Worm (Caenorhabditis elegans) whole organism, L1 larva: ENCODE measurements around the gene rps-23.

Experiments used
- isw-1 ChIP-seq: fragments of 200-800 bp; sonication (Bioruptor generic); IDR thresholded peaks from 2 replicates; pipeline ENCODE4 v1.3.6; 2022; ENCODE audit warnings: missing genetic modification characterization, missing compliant biosample characterization
- lin-39 ChIP-seq: fragments of 150-350 bp; optimal IDR thresholded peaks from 2 replicates; lab custom pipeline; 2014; ENCODE audit warnings: missing biosample characterization, missing genetic modification reagents, missing genetic modification characterization
- lsy-2 ChIP-seq, 2 experiments: fragments of 150-350 bp; optimal IDR thresholded peaks; 2 replicates each; lab custom pipeline; 2014; ENCODE audit warnings: missing biosample characterization in 2 of 2, missing genetic modification characterization in 2 of 2
- nhr-12 ChIP-seq: sonication (generic microtip); optimal IDR thresholded peaks from 2 replicates; lab custom pipeline; 2017; ENCODE audit warnings: missing biosample characterization, missing genetic modification characterization
- pqm-1 ChIP-seq: sonication (generic microtip); optimal IDR thresholded peaks from 3 replicates; lab custom pipeline; 2017; ENCODE audit warnings: missing biosample characterization, missing genetic modification characterization
- snu-23 ChIP-seq: sonication (generic microtip); optimal IDR thresholded peaks from 2 replicates; lab custom pipeline; 2016; ENCODE audit warnings: missing genetic modification characterization, missing compliant biosample characterization

DNA sequence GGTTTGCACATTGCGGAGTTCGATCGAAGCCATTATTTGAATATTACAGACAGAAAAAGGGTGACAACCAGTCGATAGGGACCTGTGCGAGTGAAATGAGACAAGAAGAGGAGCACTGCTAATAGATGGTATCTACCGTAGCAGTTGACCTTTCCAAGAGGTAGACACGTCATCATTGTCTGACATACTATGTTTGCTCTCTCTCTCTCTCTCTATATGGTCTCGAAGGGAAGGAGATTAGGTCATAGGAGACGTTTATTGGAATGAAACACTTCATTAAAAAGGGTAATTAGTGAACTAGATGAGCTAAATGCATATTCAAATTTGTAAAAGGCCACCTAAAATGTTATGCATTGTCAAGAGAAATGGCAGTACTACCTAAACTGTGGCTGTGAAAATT is 14.8 kb downstream of the rps-23 start, which contains the start of gene atz-1:
- TF ChIP-seq lsy-2 (tag; optimal IDR thresholded peaks at IDR 0.05; lab: Kevin White, UChicago) = no peak
- no peak for TF ChIP-seq snu-23
- TF ChIP-seq nhr-12 (tag; lab: Kevin White, UChicago) = no peak
- TF ChIP-seq lin-39 = no peak
- no peak for TF ChIP-seq isw-1 (GFP tag; lab: Robert Waterston, UW)
- no peak for TF ChIP-seq pqm-1 (tag; lab: Kevin White, UChicago)
